Worm (Caenorhabditis elegans): ENCODE measurements around the gene ztf-31.

The ztf-31 gene

ce11 chrIII:7241065-7241464 is at the start of gene ztf-31:
ztf-31 (plus strand) TSS chrIII:7241365.
- TF ChIP-seq ces-1 (GFP tag; optimal IDR thresholded peaks at IDR 0.05) (no peak), vab-15 (tag; optimal IDR thresholded peaks at IDR 0.05) (no peak), aly-2 (tag; optimal IDR thresholded peaks at IDR 0.05) (no peak), C04F5.9 (tag; optimal IDR thresholded peaks at IDR 0.05) (no peak), ama-1 (optimal IDR thresholded peaks at IDR 0.05) (no peak), ceh-82 (tag; optimal IDR thresholded peaks at IDR 0.05) (no peak), tlp-1 (tag; optimal IDR thresholded peaks at IDR 0.05) (no peak), mab-9 (GFP tag; IDR thresholded peaks at IDR 0.05) (no peak), lin-15B (tag; optimal IDR thresholded peaks at IDR 0.05) (no peak), hlh-4 (tag; optimal IDR thresholded peaks at IDR 0.05) (no peak), dpl-1 (GFP tag; optimal IDR thresholded peaks at IDR 0.05) (no peak), fkh-4 (tag; optimal IDR thresholded peaks at IDR 0.05; ENCODE audit: borderline replicate concordance) (no peak), fos-1 (tag; optimal IDR thresholded peaks at IDR 0.05) (no peak), elt-2 (tag; optimal IDR thresholded peaks at IDR 0.05) (no peak), mef-2 (tag; optimal IDR thresholded peaks at IDR 0.05) (no peak), nhr-90 (tag; optimal IDR thresholded peaks at IDR 0.05; ENCODE audit: poor library complexity) (no peak), unc-98 (GFP tag; IDR thresholded peaks at IDR 0.05) (no peak), fkh-8 (tag; optimal IDR thresholded peaks at IDR 0.05) (no peak)

DNA sequence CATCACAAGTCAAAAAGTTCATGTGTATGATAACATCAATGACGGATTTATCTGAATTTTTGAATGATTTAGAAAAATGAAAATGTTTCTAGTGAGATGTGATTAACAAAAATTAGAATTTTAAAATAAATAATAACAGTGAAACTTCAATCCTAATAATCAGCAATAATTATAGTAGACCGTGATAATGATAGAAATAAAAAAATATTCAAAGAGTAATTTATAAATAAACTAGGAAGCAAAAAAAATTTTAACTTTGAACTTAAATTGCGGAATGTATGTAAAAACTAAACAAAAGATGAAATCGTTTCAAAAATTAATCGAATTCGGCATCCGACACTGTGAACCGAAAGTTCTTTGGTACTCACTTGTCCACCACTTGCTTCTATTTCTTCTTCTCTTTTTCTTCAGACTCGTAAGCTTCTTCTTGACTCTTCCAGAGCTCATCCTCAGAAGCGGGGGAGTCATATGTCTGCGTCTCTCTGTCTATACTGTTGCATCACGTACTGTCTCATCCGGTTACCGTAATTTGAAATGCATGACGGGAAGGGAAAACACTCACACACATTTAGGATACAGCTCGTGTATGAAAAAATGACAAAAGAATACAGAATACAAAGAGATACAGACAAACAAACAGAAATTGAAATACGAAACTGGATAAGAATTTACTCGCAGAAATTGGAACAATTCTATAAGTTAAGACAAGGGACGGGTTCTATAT is 48.1 kb upstream of the ztf-31 start, which contains the start of gene mec-14:
TSS of gene mec-14 (minus strand) at position 51 of the 724 bp plus-strand sequence.
- TF ChIP-seq unc-86 (tag; optimal IDR thresholded peaks at IDR 0.05) (peak; percentile 39), fkh-4 (tag; optimal IDR thresholded peaks at IDR 0.05; ENCODE audit: borderline replicate concordance) (no peak)

- TF ChIP-seq nhr-71 (tag; optimal IDR thresholded peaks at IDR 0.05), result no peak
- TF ChIP-seq efl-1 (optimal IDR thresholded peaks at IDR 0.05), result no peak
- peak in 1 of 2 experiments; percentile 49 for TF ChIP-seq efl-1 (GFP tag; optimal IDR thresholded peaks at IDR 0.05 in 1 of 2)
These were observed 45.8 kb upstream of the ztf-31 start, which contains the start of gene F37C12.18 for ce11 chrIII:7195325-7195724. F37C12.18 (minus strand) TSS chrIII:7195425.

DNA sequence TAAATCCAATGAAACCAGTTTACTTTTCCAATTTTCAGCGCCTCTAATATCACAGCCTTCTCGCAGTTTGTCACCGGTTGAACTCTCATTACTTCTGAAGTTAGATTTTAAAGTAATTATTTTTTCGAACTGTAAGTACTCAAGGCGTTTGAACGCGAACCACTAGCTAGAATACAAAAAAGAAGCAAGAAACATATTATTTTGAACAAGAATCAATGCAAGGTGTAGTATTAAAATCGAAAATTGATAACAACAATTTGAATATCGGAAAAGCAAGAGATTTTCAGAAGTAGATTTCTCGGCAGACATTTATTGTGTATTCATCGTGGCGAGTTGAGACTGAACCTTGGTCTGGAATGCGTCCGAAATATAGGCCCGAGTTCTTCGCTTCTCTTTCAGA is 43.2 kb upstream of the ztf-31 start, which contains the start of gene exos-9:
TSS of gene exos-9 (minus strand) at position 101 of the 400 bp plus-strand sequence.
- TF ChIP-seq hlh-4 (tag; optimal IDR thresholded peaks at IDR 0.05), result no peak
- TF ChIP-seq nhr-77 (tag; optimal IDR thresholded peaks at IDR 0.05), result no peak
- TF ChIP-seq ceh-8 (GFP tag; optimal IDR thresholded peaks at IDR 0.05), result no peak
- no peak for TF ChIP-seq fkh-4 (tag; optimal IDR thresholded peaks at IDR 0.05; ENCODE audit: borderline replicate concordance)
- TF ChIP-seq nhr-12 (tag; optimal IDR thresholded peaks at IDR 0.05), result no peak
- no peak for TF ChIP-seq ceh-88 (GFP tag; IDR thresholded peaks at IDR 0.05)
- TF ChIP-seq vab-15 (tag; optimal IDR thresholded peaks at IDR 0.05), result no peak
- no peak for TF ChIP-seq egl-13 (tag; optimal IDR thresholded peaks at IDR 0.05)
- no peak for TF ChIP-seq zag-1 (tag; optimal IDR thresholded peaks at IDR 0.05)
- no peak for TF ChIP-seq Y116A8C.19 (tag; optimal IDR thresholded peaks at IDR 0.05; ENCODE audit: borderline replicate concordance)
- TF ChIP-seq efl-1 (optimal IDR thresholded peaks at IDR 0.05), result no peak
- TF ChIP-seq efl-1 (GFP tag; optimal IDR thresholded peaks at IDR 0.05 in 1 of 2), result no peak
- TF ChIP-seq fkh-8 (tag; optimal IDR thresholded peaks at IDR 0.05), result no peak
- TF ChIP-seq sup-37 (GFP tag; optimal IDR thresholded peaks at IDR 0.05), result no peak
- no peak for TF ChIP-seq lin-39 (tag; optimal IDR thresholded peaks at IDR 0.05)
- TF ChIP-seq xbp-1 (tag; optimal IDR thresholded peaks at IDR 0.05), result no peak

- TF ChIP-seq lin-39 (tag; optimal IDR thresholded peaks at IDR 0.05) (no peak), zag-1 (tag; optimal IDR thresholded peaks at IDR 0.05) (no peak), Y116A8C.19 (tag; optimal IDR thresholded peaks at IDR 0.05; ENCODE audit: borderline replicate concordance) (peak; percentile 39), ceh-88 (GFP tag; IDR thresholded peaks at IDR 0.05) (peak; percentile 34; the same call in 1 of the 2 replicates), lin-14 (GFP tag; optimal IDR thresholded peaks at IDR 0.05) (peak; percentile 76), rnt-1 (tag; optimal IDR thresholded peaks at IDR 0.05) (peak; percentile 97), fos-1 (tag; optimal IDR thresholded peaks at IDR 0.05) (peak; percentile 17), skn-1 (tag; optimal IDR thresholded peaks at IDR 0.05) (peak; percentile 51), egl-13 (tag; optimal IDR thresholded peaks at IDR 0.05) (peak; percentile 81), lir-3 (tag; optimal IDR thresholded peaks at IDR 0.05; ENCODE audit: poor library complexity) (peak; percentile 94), snu-23 (GFP tag; optimal IDR thresholded peaks at IDR 0.05) (peak; percentile 74), nhr-90 (tag; optimal IDR thresholded peaks at IDR 0.05; ENCODE audit: poor library complexity) (peak; percentile 84), ces-1 (GFP tag; optimal IDR thresholded peaks at IDR 0.05) (no peak), nhr-237 (tag; optimal IDR thresholded peaks at IDR 0.05) (no peak), isw-1 (GFP tag; IDR thresholded peaks at IDR 0.05) (peak; percentile 67), fkh-4 (tag; optimal IDR thresholded peaks at IDR 0.05; ENCODE audit: borderline replicate concordance) (peak; percentile 76), pag-3 (tag; optimal IDR thresholded peaks at IDR 0.05; ENCODE audit: borderline replicate concordance, insufficient read depth) (peak; percentile 4), vab-15 (tag; optimal IDR thresholded peaks at IDR 0.05) (no peak), mab-9 (GFP tag; IDR thresholded peaks at IDR 0.05) (no peak), hlh-17 (GFP tag; optimal IDR thresholded peaks at IDR 0.05; ENCODE audit: borderline replicate concordance) (no peak), unc-98 (GFP tag; IDR thresholded peaks at IDR 0.05) (peak; percentile 64)
These were observed 42.3 kb upstream of the ztf-31 start, which contains the start of gene pfd-5 for ce11 chrIII:7198838-7199237. pfd-5 (minus strand) TSS chrIII:7198884.
